Worm (Caenorhabditis elegans) whole organism, L4 larva: ENCODE results near the gene ftr-1.
A peak's percentile ranks its signal among the peaks of the same experiment; 100 is the strongest.

Source experiments
- D1046.2 ChIP-seq: fragments of 200-800 bp; sonication (Bioruptor generic); IDR thresholded peaks from 2 replicates; pipeline ENCODE4 v1.3.6; 2022; ENCODE audit warnings: missing genetic modification characterization, missing compliant biosample characterization
- F10B5.3 ChIP-seq: sonication (generic microtip); optimal IDR thresholded peaks from 2 replicates; lab custom pipeline; 2016; ENCODE audit warnings: mild to moderate bottlenecking, missing genetic modification characterization, missing compliant biosample characterization
- F26F4.8 ChIP-seq: fragments of 200-800 bp; sonication (Bioruptor generic); conservative IDR thresholded peaks from 2 replicates; pipeline ENCODE4 v1.3.6; 2022; ENCODE audit warnings: missing genetic modification characterization, missing compliant biosample characterization
- T20F7.1 ChIP-seq: fragments of 200-800 bp; sonication (Bioruptor generic); optimal IDR thresholded peaks from 2 replicates; lab custom pipeline; 2018; ENCODE audit warnings: mild to moderate bottlenecking, missing genetic modification characterization, missing compliant biosample characterization
- T26A8.4 ChIP-seq: fragments of 200-800 bp; sonication (Bioruptor generic); IDR thresholded peaks from 2 replicates; pipeline ENCODE4 v1.3.6; 2022; ENCODE audit warnings: missing genetic modification characterization, missing compliant biosample characterization
- Y75B8A.6 ChIP-seq: fragments of 200-800 bp; sonication (Bioruptor generic); IDR thresholded peaks from 2 replicates; pipeline ENCODE4 v1.3.6; 2022; ENCODE audit warnings: missing genetic modification reagents, missing genetic modification characterization, missing compliant biosample characterization
- ZK337.2 ChIP-seq: fragments of 200-800 bp; sonication (Bioruptor generic); IDR thresholded peaks from 2 replicates; pipeline ENCODE4 v1.3.6; 2022; ENCODE audit warnings: missing genetic modification reagents, missing genetic modification characterization, missing compliant biosample characterization
- aha-1 ChIP-seq: fragments of 150-350 bp; peaks from one replicate; lab custom pipeline; 2014; ENCODE audit warnings: missing biosample characterization, missing genetic modification characterization
- aly-2 ChIP-seq: sonication (generic microtip); optimal IDR thresholded peaks from 2 replicates; lab custom pipeline; 2018; ENCODE audit warnings: missing biosample characterization, missing genetic modification characterization
- attf-4 ChIP-seq: sonication (generic microtip); optimal IDR thresholded peaks from 3 replicates; lab custom pipeline; 2017; ENCODE audit warnings: missing biosample characterization, missing genetic modification characterization
- ceh-32 ChIP-seq: sonication (generic microtip); optimal IDR thresholded peaks from 2 replicates; lab custom pipeline; 2016; ENCODE audit warnings: mild to moderate bottlenecking, missing genetic modification characterization, missing compliant biosample characterization; ENCODE audit not compliant: poor library complexity
- ces-1 ChIP-seq: fragments of 150-350 bp; sonication (generic microtip); optimal IDR thresholded peaks from 4 replicates; lab custom pipeline; 2014; ENCODE audit warnings: missing biosample characterization, missing genetic modification reagents, missing genetic modification characterization
- daf-19 ChIP-seq: fragments of 200-800 bp; sonication (Bioruptor generic); conservative IDR thresholded peaks from 2 replicates; pipeline ENCODE4 v1.3.6; 2022; ENCODE audit warnings: missing genetic modification characterization, missing compliant biosample characterization
- dmd-6 ChIP-seq: fragments of 200-800 bp; sonication (Bioruptor generic); IDR thresholded peaks from 2 replicates; pipeline ENCODE4 v1.3.6; 2022; ENCODE audit warnings: missing genetic modification reagents, missing genetic modification characterization, missing compliant biosample characterization
- dve-1 ChIP-seq: sonication (generic microtip); optimal IDR thresholded peaks from 2 replicates; lab custom pipeline; 2017; ENCODE audit warnings: antibody characterized with exemption, mild to moderate bottlenecking, missing genetic modification characterization, missing compliant biosample characterization; ENCODE audit not compliant: insufficient read depth
- gei-8 ChIP-seq: fragments of 200-800 bp; sonication (Bioruptor generic); optimal IDR thresholded peaks from 2 replicates; lab custom pipeline; 2018; ENCODE audit warnings: mild to moderate bottlenecking, missing genetic modification characterization, missing compliant biosample characterization
- hif-1 ChIP-seq, 2 experiments: sonication (generic microtip); optimal IDR thresholded peaks; 2 replicates each; lab custom pipeline; 2016 to 2017; ENCODE audit warnings: missing compliant biosample characterization in 2 of 2, missing genetic modification characterization in 2 of 2, missing genetic modification reagents in 2 of 2, missing genotype in 2 of 2, mild to moderate bottlenecking in 1 of 2
- jun-1 ChIP-seq: fragments of 150-350 bp; optimal IDR thresholded peaks from 2 replicates; lab custom pipeline; 2014; ENCODE audit warnings: missing biosample characterization, missing genetic modification reagents, missing genetic modification characterization
- lin-15B ChIP-seq: fragments of 150-350 bp; sonication (generic microtip); optimal IDR thresholded peaks from 3 replicates; lab custom pipeline; 2014; ENCODE audit warnings: missing biosample characterization, missing genetic modification characterization
- lin-38 ChIP-seq: fragments of 200-800 bp; sonication (Bioruptor generic); IDR thresholded peaks from 2 replicates; pipeline ENCODE4 v1.3.6; 2022; ENCODE audit warnings: missing genetic modification reagents, missing genetic modification characterization, missing compliant biosample characterization
- lir-3 ChIP-seq: sonication (generic microtip); optimal IDR thresholded peaks from 2 replicates; lab custom pipeline; 2016; ENCODE audit warnings: mild to moderate bottlenecking, missing genetic modification characterization, missing compliant biosample characterization
- lsy-2 ChIP-seq, 2 experiments: fragments of 150-350 bp in 1 of 2; sonication (generic microtip) in 1 of 2; optimal IDR thresholded peaks; 2 replicates each; lab custom pipeline; 2014 to 2017; ENCODE audit warnings: missing biosample characterization in 2 of 2, missing genetic modification characterization in 2 of 2
- mdl-1 ChIP-seq, 2 experiments: fragments of 150-350 bp in 1 of 2; sonication (generic microtip) in 1 of 2; optimal IDR thresholded peaks; 2 replicates each; lab custom pipeline; 2014 to 2017; ENCODE audit warnings: missing biosample characterization in 2 of 2, missing genetic modification characterization in 2 of 2
- mep-1 ChIP-seq: fragments of 150-350 bp; sonication (generic microtip); optimal IDR thresholded peaks from 3 replicates; lab custom pipeline; 2014; ENCODE audit warnings: missing biosample characterization, missing genetic modification characterization
- nhr-10 ChIP-seq: fragments of 150-350 bp; optimal IDR thresholded peaks from 2 replicates; lab custom pipeline; 2014; ENCODE audit warnings: missing biosample characterization, missing genetic modification characterization
- nhr-102 ChIP-seq: sonication (generic microtip); optimal IDR thresholded peaks from 2 replicates; lab custom pipeline; 2016; ENCODE audit warnings: mild to moderate bottlenecking, missing genetic modification characterization, moderate library complexity, missing compliant biosample characterization
- nhr-11 ChIP-seq: fragments of 150-350 bp; optimal IDR thresholded peaks from 2 replicates; lab custom pipeline; 2014; ENCODE audit warnings: missing biosample characterization, missing genetic modification characterization
- nhr-28 ChIP-seq: fragments of 150-350 bp; optimal IDR thresholded peaks from 2 replicates; lab custom pipeline; 2014; ENCODE audit warnings: missing biosample characterization, missing genetic modification characterization
- pha-4 ChIP-seq, 2 experiments: fragments of 150-350 bp in 1 of 2; fragments of 200-800 bp in 1 of 2; sonication (Bioruptor generic) in 1 of 2; IDR thresholded peaks in 1 of 2; optimal IDR thresholded peaks in 1 of 2; 2 replicates each; pipeline versions ENCODE4 v1.3.6 to Lab custom; 2014 to 2022; ENCODE audit warnings: missing genetic modification characterization in 2 of 2, missing genetic modification reagents in 2 of 2, missing biosample characterization in 1 of 2, missing compliant biosample characterization in 1 of 2
- rbr-2 ChIP-seq: sonication (generic microtip); optimal IDR thresholded peaks from 2 replicates; lab custom pipeline; 2016; ENCODE audit warnings: missing genotype, missing genetic modification characterization, missing compliant biosample characterization
- saeg-2 ChIP-seq: fragments of 200-800 bp; sonication (Bioruptor generic); IDR thresholded peaks from 2 replicates; pipeline ENCODE4 v1.3.6; 2022; ENCODE audit warnings: missing genetic modification reagents, missing genetic modification characterization, missing compliant biosample characterization
- sdz-12 ChIP-seq: fragments of 200-800 bp; sonication (Bioruptor generic); optimal IDR thresholded peaks from 2 replicates; lab custom pipeline; 2018; ENCODE audit warnings: mild to moderate bottlenecking, missing genetic modification characterization, missing compliant biosample characterization
- set-16 ChIP-seq: fragments of 200-800 bp; sonication (Bioruptor generic); IDR thresholded peaks from 2 replicates; pipeline ENCODE4 v1.3.6; 2022; ENCODE audit warnings: missing genetic modification reagents, missing genetic modification characterization, missing compliant biosample characterization
- snpc-1.2 ChIP-seq: fragments of 200-800 bp; sonication (Bioruptor generic); IDR thresholded peaks from 2 replicates; pipeline ENCODE4 v1.3.6; 2022; ENCODE audit warnings: missing genetic modification reagents, missing genetic modification characterization, missing compliant biosample characterization
- unc-39 ChIP-seq: sonication (generic microtip); optimal IDR thresholded peaks from 2 replicates; lab custom pipeline; 2017; ENCODE audit warnings: missing biosample characterization, missing genetic modification characterization
- unc-62 ChIP-seq, 3 experiments: fragments of 150-350 bp in 1 of 3; sonication (generic microtip); optimal IDR thresholded peaks in 2 of 3; peaks in 1 of 3; 1 replicate in 1 of 3; 2 replicates in 2 of 3; lab custom pipeline; 2014 to 2017; ENCODE audit warnings: missing biosample characterization in 3 of 3, missing genetic modification characterization in 3 of 3, missing genetic modification reagents in 3 of 3, missing genotype in 1 of 3
- vab-7 ChIP-seq: fragments of 200-800 bp; sonication (Bioruptor generic); IDR thresholded peaks from 2 replicates; pipeline ENCODE4 v1.3.6; 2022; ENCODE audit warnings: missing genetic modification reagents, missing genetic modification characterization, missing compliant biosample characterization
- zip-11 ChIP-seq: fragments of 200-800 bp; sonication (Bioruptor generic); IDR thresholded peaks from 2 replicates; pipeline ENCODE4 v1.3.6; 2022; ENCODE audit warnings: missing genetic modification characterization, missing compliant biosample characterization
- zip-2 ChIP-seq: fragments of 150-350 bp; optimal IDR thresholded peaks from 2 replicates; lab custom pipeline; 2014; ENCODE audit warnings: missing biosample characterization, missing genetic modification characterization
- ztf-11 ChIP-seq: fragments of 150-350 bp; optimal IDR thresholded peaks from 2 replicates; lab custom pipeline; 2014; ENCODE audit warnings: missing biosample characterization, missing genetic modification characterization

Gene ftr-1

ce11 chrV:20147662-20148245 is 49.0 kb upstream of the ftr-1 start, which contains the start of gene Y113G7A.13 (continued):
- TF ChIP-seq mep-1 (tag; lab: Kevin White, UChicago), result no peak
- TF ChIP-seq ceh-32 (tag; lab: Kevin White, UChicago), result no peak
- no peak for TF ChIP-seq F10B5.3 (tag; lab: Kevin White, UChicago)
- no peak for TF ChIP-seq jun-1 (tag; lab: Kevin White, UChicago)
- TF ChIP-seq saeg-2 (GFP tag; lab: Robert Waterston, UW), result no peak
- TF ChIP-seq pha-4 (GFP tag; IDR thresholded peaks at IDR 0.05; lab: Robert Waterston, UW), result no peak
- TF ChIP-seq pha-4 (tag; optimal IDR thresholded peaks at IDR 0.05; lab: Kevin White, UChicago), result no peak
- no peak for TF ChIP-seq lin-15B (tag; lab: Kevin White, UChicago)
- TF ChIP-seq F26F4.8 (GFP tag; lab: Robert Waterston, UW), result no peak
- no peak for TF ChIP-seq Y75B8A.6 (GFP tag; lab: Robert Waterston, UW)
- no peak for TF ChIP-seq daf-19
- TF ChIP-seq T20F7.1 (GFP tag; lab: Kevin White, UChicago), result peak; percentile 27
- TF ChIP-seq hif-1 (tag; optimal IDR thresholded peaks at IDR 0.05; lab: Kevin White, UChicago), result no peak
- no peak for TF ChIP-seq ztf-11 (tag; lab: Kevin White, UChicago)
- no peak for TF ChIP-seq sdz-12 (GFP tag; lab: Kevin White, UChicago)
- TF ChIP-seq dmd-6 (GFP tag; lab: Robert Waterston, UW), result peak; percentile 58
- no peak for TF ChIP-seq nhr-11 (tag; lab: Kevin White, UChicago)
- no peak for TF ChIP-seq snpc-1.2 (GFP tag; lab: Robert Waterston, UW)
- no peak for TF ChIP-seq unc-39
- TF ChIP-seq ces-1 (GFP tag; lab: Kevin White, UChicago), result no peak

- no peak for TF ChIP-seq nhr-10 (tag; lab: Kevin White, UChicago)
- no peak for TF ChIP-seq hif-1 (tag; optimal IDR thresholded peaks at IDR 0.05; lab: Kevin White, UChicago)
- no peak for TF ChIP-seq attf-4 (tag; lab: Kevin White, UChicago)
- no peak for TF ChIP-seq vab-7 (GFP tag; lab: Robert Waterston, UW)
- TF ChIP-seq aly-2, result no peak
- TF ChIP-seq zip-11 (GFP tag; lab: Robert Waterston, UW), result no peak
- TF ChIP-seq unc-39, result no peak
- no peak for TF ChIP-seq F10B5.3 (tag; lab: Kevin White, UChicago)
- TF ChIP-seq aha-1 (tag; lab: Kevin White, UChicago), result no peak
- TF ChIP-seq zip-2 (tag; lab: Kevin White, UChicago), result no peak
- no peak for TF ChIP-seq ztf-11 (tag; lab: Kevin White, UChicago)
- no peak for TF ChIP-seq Y75B8A.6 (GFP tag; lab: Robert Waterston, UW)
Measured at ce11 chrV:20151432-20151831, 45.3 kb upstream of the ftr-1 start, which contains the start of gene F19B2.7. Gene F19B2.7, plus strand, starts transcription at chrV:20151732.

ce11 chrV:20151855-20152254 is 44.9 kb upstream of the ftr-1 start:
- TF ChIP-seq zip-11 (GFP tag; lab: Robert Waterston, UW) (no peak), Y75B8A.6 (GFP tag; lab: Robert Waterston, UW) (no peak), nhr-102 (tag; lab: Kevin White, UChicago) (no peak), gei-8 (no peak), mdl-1 (tag; optimal IDR thresholded peaks at IDR 0.05; lab: Kevin White, UChicago) (no peak), daf-19 (no peak), D1046.2 (GFP tag; lab: Robert Waterston, UW) (no peak), dve-1 (tag; lab: Kevin White, UChicago) (no peak), lin-38 (no peak), lsy-2 (tag; optimal IDR thresholded peaks at IDR 0.05; lab: Kevin White, UChicago) (no peak), nhr-28 (no peak), T26A8.4 (GFP tag; lab: Robert Waterston, UW) (no peak), ZK337.2 (GFP tag; lab: Robert Waterston, UW) (no peak), mep-1 (tag; lab: Kevin White, UChicago) (no peak), set-16 (GFP tag; lab: Robert Waterston, UW) (no peak), lir-3 (tag; lab: Kevin White, UChicago) (no peak), rbr-2 (tag; lab: Kevin White, UChicago) (no peak), pha-4 (GFP tag; IDR thresholded peaks at IDR 0.05; lab: Robert Waterston, UW) (no peak), pha-4 (tag; optimal IDR thresholded peaks at IDR 0.05; lab: Kevin White, UChicago) (no peak), unc-62 (GFP tag; optimal IDR thresholded peaks at IDR 0.05 in 1 of 2; lab: Kevin White, UChicago) (no peak), unc-62 (tag; optimal IDR thresholded peaks at IDR 0.05; lab: Kevin White, UChicago) (no peak)
